Fruit fly (Drosophila melanogaster): Measurements from ENCODE around the gene CG14712.

The CG14712 gene

dm6 chr3R:11646826-11647225, 18.3 kb downstream of the CG14712 start (continued):
- TF ChIP-seq Trl (optimal IDR thresholded peaks at IDR 0.05) (peak in 1 of 2 experiments; percentile 34), Trl (GFP tag; optimal IDR thresholded peaks at IDR 0.05) (no peak), gt (GFP tag; IDR thresholded peaks at IDR 0.05) (no peak), Deaf1 (tag; optimal IDR thresholded peaks at IDR 0.05) (peak; percentile 51), cad (GFP tag; optimal IDR thresholded peaks at IDR 0.05) (no peak), CG3163 (GFP tag; optimal IDR thresholded peaks at IDR 0.05) (peak; percentile 71), Six4 (GFP tag; optimal IDR thresholded peaks at IDR 0.05) (no peak), lov (optimal IDR thresholded peaks at IDR 0.05) (no peak), lov (GFP tag; IDR thresholded peaks at IDR 0.05) (no peak), HLH54F (GFP tag; optimal IDR thresholded peaks at IDR 0.05) (no peak), Bdp1 (GFP tag; optimal IDR thresholded peaks at IDR 0.05) (no peak), CG7928 (GFP tag; optimal IDR thresholded peaks at IDR 0.05) (no peak), hbn (GFP tag; IDR thresholded peaks at IDR 0.05; ENCODE audit: partially characterized antibody) (0 out of 2 replicates have a peak, but pooled peaks have one; percentile 31), crc (GFP tag; optimal IDR thresholded peaks at IDR 0.05) (no peak), corto (GFP tag; optimal IDR thresholded peaks at IDR 0.05) (no peak), CG6765 (GFP tag; optimal IDR thresholded peaks at IDR 0.05) (no peak), CG10431 (GFP tag; optimal IDR thresholded peaks at IDR 0.05) (no peak), otp (GFP tag; IDR thresholded peaks at IDR 0.05) (0 out of 3 replicates have a peak, but pooled peaks have one; percentile 4), nom (GFP tag; optimal IDR thresholded peaks at IDR 0.05) (peak; percentile 98), CG10979 (tag; optimal IDR thresholded peaks at IDR 0.05) (no peak), CG8478 (optimal IDR thresholded peaks at IDR 0.05) (no peak), ssp (GFP tag; IDR thresholded peaks at IDR 0.05) (no peak), Drgx (GFP tag; IDR thresholded peaks at IDR 0.05) (0 out of 2 replicates have a peak, but pooled peaks have one; percentile 23), bsh (GFP tag; optimal IDR thresholded peaks at IDR 0.05) (peak in 1 of 2 experiments; percentile 73), nerfin-1 (tag; optimal IDR thresholded peaks at IDR 0.05) (no peak), gsb (GFP tag; IDR thresholded peaks at IDR 0.05) (no peak), chinmo (GFP tag; IDR thresholded peaks at IDR 0.05; ENCODE audit: partially characterized antibody) (0 out of 4 replicates have a peak, but pooled peaks have one; percentile 74)

- peak; percentile 67 for TF ChIP-seq BtbVII (GFP tag; optimal IDR thresholded peaks at IDR 0.05)
- no peak for TF ChIP-seq CG17829 (tag; optimal IDR thresholded peaks at IDR 0.05)
- no peak for TF ChIP-seq CHES-1-like (GFP tag; optimal IDR thresholded peaks at IDR 0.05)
- no peak for TF ChIP-seq CG3838 (GFP tag; optimal IDR thresholded peaks at IDR 0.05)
- no peak for TF ChIP-seq dmrt99B (tag; optimal IDR thresholded peaks at IDR 0.05)
- TF ChIP-seq vnd (GFP tag; IDR thresholded peaks at IDR 0.05; ENCODE audit: partially characterized antibody): no peak
- no peak for TF ChIP-seq Awh (GFP tag; IDR thresholded peaks at IDR 0.05)
- no peak for TF ChIP-seq CG15073 (GFP tag; optimal IDR thresholded peaks at IDR 0.05)
- no peak for TF ChIP-seq CTCF (GFP tag; optimal IDR thresholded peaks at IDR 0.05)
- no peak for TF ChIP-seq slp2 (GFP tag; optimal IDR thresholded peaks at IDR 0.05)
- TF ChIP-seq Nf-YA (GFP tag; IDR thresholded peaks at IDR 0.05): no peak
- no peak for TF ChIP-seq CoRest (tag; optimal IDR thresholded peaks at IDR 0.05)
- TF ChIP-seq PHDP (tag; optimal IDR thresholded peaks at IDR 0.05): no peak
- TF ChIP-seq Ets97D (GFP tag; optimal IDR thresholded peaks at IDR 0.05): no peak
- no peak for TF ChIP-seq CG4282 (GFP tag; optimal IDR thresholded peaks at IDR 0.05)
- no peak for TF ChIP-seq D19A (tag; optimal IDR thresholded peaks at IDR 0.05)
- no peak for TF ChIP-seq CG12236 (GFP tag; optimal IDR thresholded peaks at IDR 0.05)
- peak; percentile 94 for TF ChIP-seq crol (GFP tag; IDR thresholded peaks at IDR 0.05)
- no peak for TF ChIP-seq seq (GFP tag; IDR thresholded peaks at IDR 0.05)
- TF ChIP-seq CG6654 (GFP tag; optimal IDR thresholded peaks at IDR 0.05): no peak
- TF ChIP-seq hth (optimal IDR thresholded peaks at IDR 0.05): no peak
- TF ChIP-seq chinmo (GFP tag; IDR thresholded peaks at IDR 0.05; ENCODE audit: partially characterized antibody): peak; percentile 87; the same call in 3 of the 4 replicates
- peak; percentile 53; the same call in 1 of the 3 replicates for TF ChIP-seq CG6175 (GFP tag; IDR thresholded peaks at IDR 0.05)
- peak; percentile 81 for TF ChIP-seq cg (GFP tag; optimal IDR thresholded peaks at IDR 0.05)
- TF ChIP-seq CG6254 (GFP tag; optimal IDR thresholded peaks at IDR 0.05): no peak
These were observed 20.1 kb downstream of the CG14712 start for dm6 chr3R:11648356-11649355.

All from whole organism, embryonic.